Fruit fly (Drosophila melanogaster) whole organism, embryonic: ENCODE data around the gene CG5861.

ENCODE experiments used
- ATbp ChIP-seq: fragments of 200-800 bp; sonication (Bioruptor generic); optimal IDR thresholded peaks from 2 replicates; lab custom pipeline; 2017; ENCODE audit warnings: missing biosample characterization, mild to moderate bottlenecking, missing genetic modification characterization, missing genetic modification reagents
- Atf-2 ChIP-seq: fragments of 200-800 bp; sonication (Bioruptor generic); optimal IDR thresholded peaks from 2 replicates; lab custom pipeline; 2016; ENCODE audit warnings: missing biosample characterization, missing genetic modification characterization
- CG10979 ChIP-seq: fragments of 200-800 bp; sonication (Bioruptor generic); optimal IDR thresholded peaks from 2 replicates; lab custom pipeline; 2018; ENCODE audit warnings: missing biosample characterization, mild to moderate bottlenecking, missing genetic modification characterization, moderate library complexity
- CG12104 ChIP-seq: fragments of 200-800 bp; sonication (Bioruptor generic); optimal IDR thresholded peaks from 3 replicates; lab custom pipeline; 2016; ENCODE audit warnings: missing biosample characterization, missing genetic modification characterization
- CG1233 ChIP-seq: fragments of 200-800 bp; sonication (Bioruptor generic); optimal IDR thresholded peaks from 4 replicates; lab custom pipeline; 2018; ENCODE audit warnings: missing biosample characterization, mild to moderate bottlenecking, missing genetic modification characterization
- CG12942 ChIP-seq: fragments of 200-800 bp; sonication (Bioruptor generic); optimal IDR thresholded peaks from 3 replicates; lab custom pipeline; 2016; ENCODE audit warnings: missing biosample characterization, missing genetic modification characterization
- CG13424 ChIP-seq: fragments of 200-800 bp; sonication (Bioruptor generic); optimal IDR thresholded peaks from 2 replicates; lab custom pipeline; 2019; ENCODE audit warnings: missing biosample characterization, mild to moderate bottlenecking, missing genetic modification characterization, moderate library complexity
- CG14441 ChIP-seq: fragments of 200-800 bp; sonication (Bioruptor generic); IDR thresholded peaks from 2 replicates; pipeline ENCODE4 v1.3.6; 2022; ENCODE audit warnings: missing biosample characterization, missing genetic modification characterization
- CG14965 ChIP-seq: fragments of 200-800 bp; sonication (Bioruptor generic); optimal IDR thresholded peaks from 2 replicates; lab custom pipeline; 2016; ENCODE audit warnings: missing biosample characterization, missing genetic modification characterization, borderline replicate concordance
- CG17568 ChIP-seq: fragments of 200-800 bp; sonication (Bioruptor generic); optimal IDR thresholded peaks from 2 replicates; lab custom pipeline; 2018; ENCODE audit warnings: missing biosample characterization, mild to moderate bottlenecking, missing genetic modification characterization, moderate library complexity
- CG18011 ChIP-seq: fragments of 200-800 bp; sonication (Bioruptor generic); optimal IDR thresholded peaks from 2 replicates; lab custom pipeline; 2017; ENCODE audit warnings: missing biosample characterization, missing genetic modification characterization, mild to moderate bottlenecking, moderate library complexity, missing genotype
- CG2116 ChIP-seq: fragments of 200-800 bp; sonication (Bioruptor generic); optimal IDR thresholded peaks from 3 replicates; lab custom pipeline; 2018; ENCODE audit warnings: missing biosample characterization, mild to moderate bottlenecking, missing genetic modification characterization
- CG30431 ChIP-seq: fragments of 200-800 bp; sonication (Bioruptor generic); optimal IDR thresholded peaks from 2 replicates; lab custom pipeline; 2017; ENCODE audit warnings: missing biosample characterization, missing genetic modification characterization
- CG31224 ChIP-seq: fragments of 200-800 bp; sonication (Bioruptor generic); IDR thresholded peaks from 2 replicates; pipeline ENCODE4 v1.3.6; 2022; ENCODE audit warnings: missing biosample characterization, missing genetic modification characterization
- CG31388 ChIP-seq: fragments of 200-800 bp; sonication (Bioruptor generic); optimal IDR thresholded peaks from 2 replicates; lab custom pipeline; 2016; ENCODE audit warnings: missing biosample characterization, missing genetic modification characterization
- CG33213 ChIP-seq: fragments of 200-800 bp; sonication (Bioruptor generic); optimal IDR thresholded peaks from 3 replicates; lab custom pipeline; 2016; ENCODE audit warnings: missing biosample characterization, missing genetic modification characterization
- CG3838 ChIP-seq: fragments of 200-800 bp; sonication (Bioruptor generic); optimal IDR thresholded peaks from 3 replicates; lab custom pipeline; 2016; ENCODE audit warnings: missing biosample characterization, missing genetic modification characterization
- CG4617 ChIP-seq: fragments of 200-800 bp; sonication (Bioruptor generic); optimal IDR thresholded peaks from 3 replicates; lab custom pipeline; 2016; ENCODE audit warnings: missing biosample characterization, missing genetic modification characterization, borderline replicate concordance
- CG6272 ChIP-seq: fragments of 200-800 bp; sonication (Bioruptor generic); IDR thresholded peaks from 2 replicates; pipeline ENCODE4 v1.3.6; 2022; ENCODE audit warnings: missing biosample characterization, missing genetic modification characterization
- CG6689 ChIP-seq: fragments of 200-800 bp; sonication (Bioruptor generic); IDR thresholded peaks from 2 replicates; pipeline ENCODE4 v1.3.6; 2022; ENCODE audit warnings: missing biosample characterization, missing genetic modification characterization
- CG6791 ChIP-seq: fragments of 200-800 bp; sonication (Bioruptor generic); IDR thresholded peaks from 3 replicates; pipeline ENCODE4 v1.3.6; 2022; ENCODE audit warnings: missing biosample characterization, missing genetic modification characterization; ENCODE audit not compliant: partially characterized antibody
- CG9215 ChIP-seq: fragments of 200-800 bp; sonication (Bioruptor generic); IDR thresholded peaks from 2 replicates; pipeline ENCODE4 v1.3.6; 2022; ENCODE audit warnings: missing biosample characterization, missing genetic modification characterization
- ERR ChIP-seq: fragments of 200-800 bp; sonication (Bioruptor generic); optimal IDR thresholded peaks from 2 replicates; lab custom pipeline; 2016; ENCODE audit warnings: missing biosample characterization, missing genetic modification characterization
- Hand ChIP-seq: fragments of 200-800 bp; sonication (Bioruptor generic); optimal IDR thresholded peaks from 2 replicates; lab custom pipeline; 2017; ENCODE audit warnings: mild to moderate bottlenecking, missing biosample characterization, missing genetic modification reagents, missing genetic modification characterization
- Mrtf ChIP-seq: fragments of 200-800 bp; sonication (Bioruptor generic); IDR thresholded peaks from 3 replicates; pipeline ENCODE4 v1.3.6; 2022; ENCODE audit warnings: missing biosample characterization, missing genetic modification characterization
- Opbp ChIP-seq: fragments of 200-800 bp; sonication (Bioruptor generic); IDR thresholded peaks from 3 replicates; pipeline ENCODE4 v1.3.6; 2022; ENCODE audit warnings: missing biosample characterization, missing genetic modification characterization; ENCODE audit not compliant: partially characterized antibody
- Spps ChIP-seq: fragments of 200-800 bp; sonication (Bioruptor generic); optimal IDR thresholded peaks from 2 replicates; lab custom pipeline; 2018; ENCODE audit warnings: missing biosample characterization, mild to moderate bottlenecking, missing genetic modification characterization
- Sry-β ChIP-seq: fragments of 200-800 bp; sonication (Bioruptor generic); optimal IDR thresholded peaks from 2 replicates; lab custom pipeline; 2018; ENCODE audit warnings: missing biosample characterization, mild to moderate bottlenecking, missing genetic modification characterization, moderate library complexity
- Ssrp ChIP-seq: fragments of 200-800 bp; sonication (Bioruptor generic); optimal IDR thresholded peaks from 2 replicates; lab custom pipeline; 2018; ENCODE audit warnings: missing biosample characterization, mild to moderate bottlenecking, missing genetic modification characterization, moderate library complexity
- ab ChIP-seq: fragments of 200-800 bp; sonication (Bioruptor generic); optimal IDR thresholded peaks from 2 replicates; lab custom pipeline; 2016; ENCODE audit warnings: missing biosample characterization, missing genetic modification characterization
- al ChIP-seq: fragments of 200-800 bp; sonication (Bioruptor generic); IDR thresholded peaks from 2 replicates; pipeline ENCODE4 v1.3.6; 2022; ENCODE audit warnings: missing biosample characterization, missing genetic modification characterization
- ara ChIP-seq: fragments of 200-800 bp; sonication (Bioruptor generic); IDR thresholded peaks from 2 replicates; pipeline ENCODE4 v1.3.6; 2022; ENCODE audit warnings: missing biosample characterization, missing genetic modification characterization
- gce ChIP-seq: fragments of 200-800 bp; sonication (Bioruptor generic); IDR thresholded peaks from 3 replicates; pipeline ENCODE4 v1.3.6; 2022; ENCODE audit warnings: missing biosample characterization, missing genetic modification characterization
- gcm2 ChIP-seq: fragments of 200-800 bp; sonication (Bioruptor generic); optimal IDR thresholded peaks from 2 replicates; lab custom pipeline; 2016; ENCODE audit warnings: missing biosample characterization, missing genetic modification characterization
- gfzf ChIP-seq: fragments of 200-800 bp; sonication (Bioruptor generic); optimal IDR thresholded peaks from 2 replicates; lab custom pipeline; 2016; ENCODE audit warnings: missing biosample characterization, mild to moderate bottlenecking, missing genetic modification characterization, moderate library complexity
- grn ChIP-seq: fragments of 200-800 bp; sonication (Bioruptor generic); optimal IDR thresholded peaks from 3 replicates; lab custom pipeline; 2017; ENCODE audit warnings: missing biosample characterization, missing genetic modification characterization
- knrl ChIP-seq: fragments of 200-800 bp; sonication (Bioruptor generic); IDR thresholded peaks from 3 replicates; pipeline ENCODE4 v1.3.6; 2022; ENCODE audit warnings: missing biosample characterization, missing genetic modification characterization; ENCODE audit not compliant: partially characterized antibody
- nmo ChIP-seq: fragments of 200-800 bp; sonication (Bioruptor generic); optimal IDR thresholded peaks from 2 replicates; lab custom pipeline; 2018; ENCODE audit warnings: missing biosample characterization, mild to moderate bottlenecking, missing genetic modification characterization, moderate library complexity
- onecut ChIP-seq: fragments of 200-800 bp; sonication (Bioruptor generic); IDR thresholded peaks from 2 replicates; pipeline ENCODE4 v1.3.6; 2022; ENCODE audit warnings: missing biosample characterization, missing genetic modification characterization
- pnt ChIP-seq: fragments of 200-800 bp; sonication (Bioruptor generic); optimal IDR thresholded peaks from 3 replicates; lab custom pipeline; 2016; ENCODE audit warnings: missing biosample characterization, missing genetic modification characterization
- ro ChIP-seq: fragments of 200-800 bp; sonication (Bioruptor generic); IDR thresholded peaks from 2 replicates; pipeline ENCODE4 v1.3.6; 2022; ENCODE audit warnings: missing biosample characterization, missing genetic modification characterization
- so ChIP-seq: fragments of 200-800 bp; sonication (Bioruptor generic); IDR thresholded peaks from 3 replicates; pipeline ENCODE4 v1.3.6; 2022; ENCODE audit warnings: missing biosample characterization, missing genetic modification characterization
- sob ChIP-seq: fragments of 200-800 bp; sonication (Bioruptor generic); IDR thresholded peaks from 2 replicates; pipeline ENCODE4 v1.3.6; 2022; ENCODE audit warnings: missing biosample characterization, missing genetic modification characterization
- tin ChIP-seq: fragments of 200-800 bp; sonication (Bioruptor generic); optimal IDR thresholded peaks from 3 replicates; lab custom pipeline; 2016; ENCODE audit warnings: missing biosample characterization, missing genetic modification characterization
- tna ChIP-seq: fragments of 200-800 bp; sonication (Bioruptor generic); IDR thresholded peaks from 2 replicates; pipeline ENCODE4 v1.3.6; 2022; ENCODE audit warnings: missing biosample characterization, missing genetic modification characterization; ENCODE audit not compliant: partially characterized antibody
- toy ChIP-seq: fragments of 200-800 bp; sonication (Bioruptor generic); IDR thresholded peaks from 2 replicates; pipeline ENCODE4 v1.3.6; 2022; ENCODE audit warnings: missing biosample characterization, missing genetic modification characterization
- unpg ChIP-seq: fragments of 200-800 bp; sonication (Bioruptor generic); optimal IDR thresholded peaks from 3 replicates; lab custom pipeline; 2018; ENCODE audit warnings: missing biosample characterization, mild to moderate bottlenecking, missing genetic modification characterization, moderate library complexity
- wor ChIP-seq: fragments of 200-800 bp; sonication (Bioruptor generic); IDR thresholded peaks from 2 replicates; pipeline ENCODE4 v1.3.6; 2022; ENCODE audit warnings: missing biosample characterization, missing genetic modification characterization
- z ChIP-seq: fragments of 200-800 bp; sonication (Bioruptor generic); IDR thresholded peaks from 3 replicates; pipeline ENCODE4 v1.3.6; 2022; ENCODE audit warnings: missing biosample characterization, missing genetic modification characterization

Gene CG5861

dm6 chr2L:16352585-16353580 lies 45.8 kb upstream of the CG5861 start, which contains the start of the genes Hyls1, chif and CG4455 (continued):
- TF ChIP-seq ab: no peak
- no peak for TF ChIP-seq ATbp (GFP tag; lab: Kevin White, UChicago)
- TF ChIP-seq so: no peak
- no peak for TF ChIP-seq pnt (GFP tag; lab: Kevin White, UChicago)
- peak; percentile 72 for TF ChIP-seq nmo (GFP tag; lab: Kevin White, UChicago)
- TF ChIP-seq CG31388 (GFP tag; lab: Kevin White, UChicago): no peak
- no peak for TF ChIP-seq onecut
- no peak for TF ChIP-seq toy (GFP tag; lab: Robert Waterston, UW)
- no peak for TF ChIP-seq sob (GFP tag; lab: Robert Waterston, UW)
- no peak for TF ChIP-seq CG10979 (tag; lab: Kevin White, UChicago)
- peak; percentile 13 for TF ChIP-seq gfzf (GFP tag; lab: Kevin White, UChicago)
- peak; percentile 65 for TF ChIP-seq CG13424 (tag; lab: Kevin White, UChicago)
- no peak for TF ChIP-seq unpg (GFP tag; lab: Kevin White, UChicago)
- TF ChIP-seq tin (GFP tag; lab: Kevin White, UChicago): peak; percentile 7
- TF ChIP-seq al (GFP tag; lab: Robert Waterston, UW): peak; percentile 10; the same call in 1 of the 2 replicates
- no peak for TF ChIP-seq z (GFP tag; lab: Robert Waterston, UW)
- peak; percentile 64 for TF ChIP-seq grn (GFP tag; lab: Kevin White, UChicago)
- TF ChIP-seq CG1233 (GFP tag; lab: Kevin White, UChicago): no peak
- peak; percentile 61; the same call in 1 of the 2 replicates for TF ChIP-seq tna (GFP tag; lab: Robert Waterston, UW)
- TF ChIP-seq CG6791: peak; percentile 82
- no peak for TF ChIP-seq Hand (GFP tag; lab: Kevin White, UChicago)
- TF ChIP-seq CG14441 (GFP tag; lab: Robert Waterston, UW): no peak
- TF ChIP-seq CG18011 (GFP tag; lab: Kevin White, UChicago): no peak
- no peak for TF ChIP-seq CG30431 (GFP tag; lab: Kevin White, UChicago)
- no peak for TF ChIP-seq Mrtf
- TF ChIP-seq CG6272 (GFP tag; lab: Robert Waterston, UW): no peak
- no peak for TF ChIP-seq Atf-2 (GFP tag; lab: Kevin White, UChicago)
- TF ChIP-seq wor (GFP tag; lab: Robert Waterston, UW): no peak
- TF ChIP-seq ro: no peak
- peak; percentile 32 for TF ChIP-seq Ssrp (tag; lab: Kevin White, UChicago)
- peak; percentile 17 for TF ChIP-seq CG3838 (GFP tag; lab: Kevin White, UChicago)
- TF ChIP-seq CG4617 (GFP tag; lab: Kevin White, UChicago): peak; percentile 24
- TF ChIP-seq CG31224 (GFP tag; lab: Robert Waterston, UW): no peak
- peak; percentile 34 for TF ChIP-seq Sry-β (GFP tag; lab: Kevin White, UChicago)
- TF ChIP-seq CG12942: peak; percentile 2
- TF ChIP-seq Opbp (GFP tag; lab: Robert Waterston, UW): peak; percentile 85
- TF ChIP-seq CG12104 (GFP tag; lab: Kevin White, UChicago): peak; percentile 38
- TF ChIP-seq CG6689 (GFP tag; lab: Robert Waterston, UW): no peak
- TF ChIP-seq CG17568 (GFP tag; lab: Kevin White, UChicago): no peak
- peak; percentile 57 for TF ChIP-seq CG9215 (GFP tag; lab: Robert Waterston, UW)
- no peak for TF ChIP-seq ERR (GFP tag; lab: Kevin White, UChicago)
- TF ChIP-seq Spps (tag; lab: Kevin White, UChicago): no peak
- no peak for TF ChIP-seq ara (GFP tag; lab: Robert Waterston, UW)
- TF ChIP-seq CG33213 (GFP tag; lab: Kevin White, UChicago): no peak
- TF ChIP-seq CG2116: peak; percentile 88
- no peak for TF ChIP-seq gce
- TF ChIP-seq gcm2 (GFP tag; lab: Kevin White, UChicago): no peak
- no peak for TF ChIP-seq CG14965 (GFP tag; lab: Kevin White, UChicago)
- peak; percentile 95 for TF ChIP-seq knrl
